Worm (Caenorhabditis elegans): Measurements from ENCODE around the gene str-30.

Gene str-30

DNA sequence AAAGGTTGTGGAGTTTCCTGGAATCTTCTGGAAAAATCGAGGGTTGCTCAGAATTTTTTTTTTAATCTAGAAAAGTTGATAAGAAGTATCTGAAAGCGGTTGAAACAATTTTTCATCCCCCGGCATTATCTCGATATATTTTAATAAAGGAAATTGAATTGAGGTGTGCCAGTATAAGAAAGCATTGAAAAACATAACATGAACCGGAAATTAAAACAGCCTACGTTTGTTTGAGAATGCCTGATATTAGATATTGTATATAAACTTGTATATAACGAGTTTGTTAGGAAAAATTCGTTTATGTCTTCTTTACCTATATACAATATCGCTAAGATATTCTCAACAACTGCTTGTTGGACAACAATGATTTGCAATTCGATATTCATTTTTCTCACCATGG is at the start of gene str-30:
Gene str-30, plus strand, starts transcription at position 301 of the 400 bp plus-strand sequence.
- no peak for TF ChIP-seq snpc-4 (tag; optimal IDR thresholded peaks at IDR 0.05)
- no peak for TF ChIP-seq F16B12.6 (tag; optimal IDR thresholded peaks at IDR 0.05)
- no peak for TF ChIP-seq egl-13 (tag; optimal IDR thresholded peaks at IDR 0.05)
- no peak for TF ChIP-seq mdl-1 (tag; optimal IDR thresholded peaks at IDR 0.05)
- no peak for TF ChIP-seq ceh-90 (tag; optimal IDR thresholded peaks at IDR 0.05)
- no peak for TF ChIP-seq nhr-76 (tag; optimal IDR thresholded peaks at IDR 0.05)

DNA sequence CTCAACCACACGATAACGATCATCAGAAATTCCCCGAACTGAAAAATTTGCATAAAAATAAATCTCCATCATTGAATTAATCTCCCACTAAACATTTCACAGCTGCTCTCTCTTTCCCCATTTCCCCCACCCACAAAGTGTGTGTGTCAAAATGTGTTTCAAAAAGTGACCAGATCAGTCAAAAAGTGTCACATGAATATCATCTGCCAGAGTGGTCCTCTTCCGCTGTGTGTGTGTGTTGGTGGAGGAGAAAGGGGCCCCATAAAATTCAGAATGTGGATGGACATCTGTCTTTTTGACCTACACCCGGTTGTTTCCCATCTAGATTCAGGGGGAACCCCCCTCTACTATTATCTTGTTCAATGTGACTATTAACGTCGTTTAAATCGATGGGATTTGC is 47.7 kb upstream of the str-30 start:
- peak; percentile 44; the same call in 1 of the 2 replicates for TF ChIP-seq nhr-19 (GFP tag; conservative IDR thresholded peaks at IDR 0.05)
- peak; percentile 42 for TF ChIP-seq unc-130 (tag; optimal IDR thresholded peaks at IDR 0.05)
- TF ChIP-seq isw-1 (GFP tag; IDR thresholded peaks at IDR 0.05): no peak
- TF ChIP-seq ztf-4 (tag; optimal IDR thresholded peaks at IDR 0.05): no peak
- TF ChIP-seq lsy-2 (tag; optimal IDR thresholded peaks at IDR 0.05): peak; percentile 23 to 33
- TF ChIP-seq lin-13 (GFP tag; optimal IDR thresholded peaks at IDR 0.05): no peak
- TF ChIP-seq egl-27 (tag; optimal IDR thresholded peaks at IDR 0.05): no peak
- peak; percentile 57 for TF ChIP-seq rnt-1 (tag; optimal IDR thresholded peaks at IDR 0.05)
- peak; percentile 89 for TF ChIP-seq lin-14 (GFP tag; optimal IDR thresholded peaks at IDR 0.05)
- TF ChIP-seq efl-1 (optimal IDR thresholded peaks at IDR 0.05): no peak
- peak in 1 of 2 experiments; percentile 64 for TF ChIP-seq efl-1 (GFP tag; optimal IDR thresholded peaks at IDR 0.05 in 1 of 2)
- no peak for TF ChIP-seq mdl-1 (tag; optimal IDR thresholded peaks at IDR 0.05)
- TF ChIP-seq mab-9 (GFP tag; IDR thresholded peaks at IDR 0.05): no peak
- no peak for TF ChIP-seq irx-1 (tag; optimal IDR thresholded peaks at IDR 0.05)

DNA sequence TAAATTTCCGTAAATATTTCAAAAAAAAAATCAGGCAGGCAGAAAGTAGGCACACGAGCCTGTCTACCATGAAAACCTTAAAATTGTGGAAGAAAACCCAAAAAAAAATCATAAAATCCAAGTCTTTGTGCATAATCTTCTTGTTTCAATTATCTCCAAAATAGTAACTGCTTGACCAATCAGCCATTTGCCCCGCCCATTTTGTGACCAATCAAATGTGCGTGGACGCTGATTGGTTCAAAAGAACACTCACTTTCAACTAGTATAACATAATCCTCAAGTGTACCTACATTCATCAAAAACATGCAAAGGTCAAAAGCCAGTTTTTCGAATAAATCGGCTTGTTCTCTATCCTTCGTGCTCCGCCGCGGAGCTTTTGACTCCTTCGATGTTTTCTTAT is 46.4 kb upstream of the str-30 start:
- TF ChIP-seq lin-35 (GFP tag; optimal IDR thresholded peaks at IDR 0.05) (no peak), lin-14 (GFP tag; optimal IDR thresholded peaks at IDR 0.05) (peak; percentile 17)

- TF ChIP-seq nhr-84 (tag; optimal IDR thresholded peaks at IDR 0.05): no peak
- no peak for TF ChIP-seq ztf-11 (tag; optimal IDR thresholded peaks at IDR 0.05)
- no peak for TF ChIP-seq ceh-82 (tag; optimal IDR thresholded peaks at IDR 0.05)
- TF ChIP-seq nhr-85 (tag): peak; percentile 5
- TF ChIP-seq efl-3 (GFP tag; optimal IDR thresholded peaks at IDR 0.05): no peak
- TF ChIP-seq mef-2 (tag; optimal IDR thresholded peaks at IDR 0.05): no peak
- no peak for TF ChIP-seq unc-98 (GFP tag; IDR thresholded peaks at IDR 0.05)
- peak; percentile 21 for TF ChIP-seq blmp-1 (tag; optimal IDR thresholded peaks at IDR 0.05)
- TF ChIP-seq nhr-90 (tag; optimal IDR thresholded peaks at IDR 0.05; ENCODE audit: poor library complexity): no peak
- no peak for TF ChIP-seq elt-3 (tag; optimal IDR thresholded peaks at IDR 0.05)
Observed at ce11 chrV:3682553-3682952, 42.3 kb upstream of the str-30 start, which contains the start of gene W08A12.3. Gene W08A12.3 (plus strand): TSS chrV:3682853.

ce11 chrV:3685790-3686208 is 39.1 kb upstream of the str-30 start, which contains the start of gene W08A12.2:
Gene W08A12.2 (minus strand): TSS chrV:3685892.
- TF ChIP-seq isw-1 (GFP tag; IDR thresholded peaks at IDR 0.05) (no peak), ceh-82 (tag; optimal IDR thresholded peaks at IDR 0.05) (no peak), tbx-2 (tag; optimal IDR thresholded peaks at IDR 0.05) (peak; percentile 25), lin-15B (tag; optimal IDR thresholded peaks at IDR 0.05) (no peak), hpl-2 (GFP tag; optimal IDR thresholded peaks at IDR 0.05) (no peak), unc-98 (GFP tag; IDR thresholded peaks at IDR 0.05) (peak; percentile 40; the same call in 1 of the 2 replicates), lin-13 (GFP tag; optimal IDR thresholded peaks at IDR 0.05) (no peak), unc-130 (tag; optimal IDR thresholded peaks at IDR 0.05) (peak; percentile 46), nhr-47 (tag; optimal IDR thresholded peaks at IDR 0.05) (peak; percentile 47), nhr-19 (GFP tag; conservative IDR thresholded peaks at IDR 0.05) (peak; percentile 81), elt-2 (tag; optimal IDR thresholded peaks at IDR 0.05) (no peak), mef-2 (tag; optimal IDR thresholded peaks at IDR 0.05) (no peak), pax-3 (tag; optimal IDR thresholded peaks at IDR 0.05) (no peak), fos-1 (tag; optimal IDR thresholded peaks at IDR 0.05) (peak; percentile 32), aly-2 (tag; optimal IDR thresholded peaks at IDR 0.05) (no peak), Y116A8C.19 (tag; optimal IDR thresholded peaks at IDR 0.05; ENCODE audit: borderline replicate concordance) (no peak), sox-4 (tag; optimal IDR thresholded peaks at IDR 0.05) (no peak), mdl-1 (tag; optimal IDR thresholded peaks at IDR 0.05) (peak in 1 of 2 experiments; percentile 76), xbp-1 (tag; optimal IDR thresholded peaks at IDR 0.05) (no peak), alr-1 (tag; optimal IDR thresholded peaks at IDR 0.05; ENCODE audit: borderline replicate concordance) (no peak), lir-3 (tag; optimal IDR thresholded peaks at IDR 0.05; ENCODE audit: poor library complexity) (no peak), zip-4 (GFP tag; optimal IDR thresholded peaks at IDR 0.05) (no peak), fkh-8 (tag; optimal IDR thresholded peaks at IDR 0.05) (no peak)
